Worm (Caenorhabditis elegans): Measurements from ENCODE around the gene srh-182.

DNA sequence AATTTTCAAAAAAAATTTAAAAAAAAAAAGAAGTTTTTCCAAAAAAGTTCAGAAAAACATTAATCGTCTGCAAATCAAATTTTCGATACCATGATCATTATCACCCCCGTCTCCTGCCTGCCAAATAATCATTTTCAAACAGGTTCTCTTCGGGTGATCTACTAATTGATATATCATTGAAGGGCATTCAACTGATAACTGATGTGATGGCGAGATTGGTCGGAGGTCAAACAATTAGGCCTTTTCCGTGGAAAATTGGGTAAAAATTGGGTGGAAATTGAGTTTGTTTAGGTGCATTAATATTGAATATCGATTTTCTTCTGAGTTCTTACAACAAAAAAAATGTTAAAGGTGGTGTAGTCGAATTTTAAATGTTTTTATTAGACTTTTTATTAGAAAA is 13.8 kb upstream of the srh-182 start, which contains the start of gene Y51A2D.18:
- no peak for TF ChIP-seq nhr-76 (tag; optimal IDR thresholded peaks at IDR 0.05)
- TF ChIP-seq dpl-1 (GFP tag; optimal IDR thresholded peaks at IDR 0.05) = no peak
- no peak for TF ChIP-seq pax-3 (tag; optimal IDR thresholded peaks at IDR 0.05)
- no peak for TF ChIP-seq ceh-88 (GFP tag; IDR thresholded peaks at IDR 0.05)
- no peak for TF ChIP-seq lin-13 (GFP tag; optimal IDR thresholded peaks at IDR 0.05)
- TF ChIP-seq aly-2 (tag; optimal IDR thresholded peaks at IDR 0.05) = no peak
- no peak for TF ChIP-seq unc-130 (tag; optimal IDR thresholded peaks at IDR 0.05)
- no peak for TF ChIP-seq skn-1 (tag; optimal IDR thresholded peaks at IDR 0.05)

Data from whole organism, L1 larva.